Worm (Caenorhabditis elegans) whole organism, late embryonic: ENCODE data around the gene B0228.9.

ENCODE experiments used
- K09A11.1 ChIP-seq: sonication (generic microtip); optimal IDR thresholded peaks from 2 replicates; lab custom pipeline; 2017; ENCODE audit warnings: antibody characterized with exemption, mild to moderate bottlenecking, missing genetic modification characterization, missing compliant biosample characterization; ENCODE audit not compliant: insufficient read depth
- T23F11.4 ChIP-seq: fragments of 200-800 bp; sonication (Bioruptor generic); optimal IDR thresholded peaks from 2 replicates; lab custom pipeline; 2018; ENCODE audit warnings: mild to moderate bottlenecking, missing genetic modification characterization, missing compliant biosample characterization
- Y22D7AL.16 ChIP-seq: sonication (generic microtip); optimal IDR thresholded peaks from 2 replicates; lab custom pipeline; 2016; ENCODE audit warnings: missing genetic modification characterization, missing compliant biosample characterization
- ama-1 ChIP-seq: fragments of 150-350 bp; optimal IDR thresholded peaks from 2 replicates; lab custom pipeline; 2014
- ceh-14 ChIP-seq: sonication (generic microtip); optimal IDR thresholded peaks from 2 replicates; lab custom pipeline; 2016; ENCODE audit warnings: missing genotype, missing genetic modification characterization, missing compliant biosample characterization
- ceh-18 ChIP-seq: sonication (generic microtip); optimal IDR thresholded peaks from 2 replicates; lab custom pipeline; 2016; ENCODE audit warnings: missing genetic modification characterization, missing compliant biosample characterization
- ceh-19 ChIP-seq: fragments of 200-800 bp; sonication (Bioruptor generic); optimal IDR thresholded peaks from 2 replicates; lab custom pipeline; 2018; ENCODE audit warnings: mild to moderate bottlenecking, missing genetic modification characterization, missing compliant biosample characterization
- ceh-2 ChIP-seq: sonication (generic microtip); optimal IDR thresholded peaks from 2 replicates; lab custom pipeline; 2016; ENCODE audit warnings: missing genotype, missing genetic modification characterization, missing compliant biosample characterization
- ceh-22 ChIP-seq: sonication (generic microtip); optimal IDR thresholded peaks from 2 replicates; lab custom pipeline; 2017; ENCODE audit warnings: missing biosample characterization, missing genetic modification characterization
- ceh-24 ChIP-seq: sonication (generic microtip); optimal IDR thresholded peaks from 2 replicates; lab custom pipeline; 2016; ENCODE audit warnings: mild to moderate bottlenecking, missing genetic modification characterization, missing compliant biosample characterization
- ceh-31 ChIP-seq: sonication (generic microtip); optimal IDR thresholded peaks from 2 replicates; lab custom pipeline; 2016; ENCODE audit warnings: missing genetic modification characterization, missing compliant biosample characterization
- ceh-34 ChIP-seq: sonication (generic microtip); optimal IDR thresholded peaks from 2 replicates; lab custom pipeline; 2016; ENCODE audit warnings: mild to moderate bottlenecking, missing genetic modification characterization, missing compliant biosample characterization
- ceh-45 ChIP-seq: fragments of 200-800 bp; sonication (Bioruptor generic); IDR thresholded peaks from 2 replicates; pipeline ENCODE4 v1.3.6; 2022; ENCODE audit warnings: missing genetic modification reagents, missing genetic modification characterization, missing compliant biosample characterization
- ceh-48 ChIP-seq: sonication (generic microtip); optimal IDR thresholded peaks from 2 replicates; lab custom pipeline; 2016; ENCODE audit warnings: missing genetic modification characterization, inconsistent platforms, missing compliant biosample characterization
- ceh-6 ChIP-seq: fragments of 200-800 bp; sonication (Bioruptor generic); optimal IDR thresholded peaks from 2 replicates; lab custom pipeline; 2018; ENCODE audit warnings: mild to moderate bottlenecking, missing genetic modification characterization, missing compliant biosample characterization
- che-1 ChIP-seq: sonication (generic microtip); optimal IDR thresholded peaks from 2 replicates; lab custom pipeline; 2016; ENCODE audit warnings: mild to moderate bottlenecking, missing genetic modification characterization, missing compliant biosample characterization
- elt-4 ChIP-seq: sonication (generic microtip); optimal IDR thresholded peaks from 2 replicates; lab custom pipeline; 2016; ENCODE audit warnings: missing genetic modification characterization, missing compliant biosample characterization
- ets-4 ChIP-seq: sonication (generic microtip); optimal IDR thresholded peaks from 2 replicates; lab custom pipeline; 2016; ENCODE audit warnings: missing genetic modification characterization, missing compliant biosample characterization
- eyg-1 ChIP-seq: sonication (generic microtip); optimal IDR thresholded peaks from 2 replicates; lab custom pipeline; 2016; ENCODE audit warnings: missing genotype, missing genetic modification characterization, missing compliant biosample characterization
- fax-1 ChIP-seq: sonication (generic microtip); optimal IDR thresholded peaks from 2 replicates; lab custom pipeline; 2016; ENCODE audit warnings: missing genotype, missing genetic modification characterization, missing compliant biosample characterization
- fkh-10 ChIP-seq: fragments of 150-350 bp; optimal IDR thresholded peaks from 2 replicates; lab custom pipeline; 2014; ENCODE audit warnings: missing biosample characterization, missing genetic modification reagents, missing genetic modification characterization
- fkh-6 ChIP-seq: sonication (generic microtip); optimal IDR thresholded peaks from 2 replicates; lab custom pipeline; 2016; ENCODE audit warnings: missing genetic modification characterization, missing compliant biosample characterization
- gmeb-2 ChIP-seq: sonication (generic microtip); optimal IDR thresholded peaks from 2 replicates; lab custom pipeline; 2016; ENCODE audit warnings: missing genetic modification characterization, inconsistent platforms, missing compliant biosample characterization
- hlh-15 ChIP-seq: sonication (generic microtip); optimal IDR thresholded peaks from 2 replicates; lab custom pipeline; 2016; ENCODE audit warnings: missing genetic modification characterization, missing compliant biosample characterization
- hlh-30 ChIP-seq: sonication (generic microtip); optimal IDR thresholded peaks from 2 replicates; lab custom pipeline; 2017; ENCODE audit warnings: antibody characterized with exemption, missing genetic modification characterization, missing compliant biosample characterization; ENCODE audit not compliant: insufficient read depth
- hlh-6 ChIP-seq: sonication (generic microtip); optimal IDR thresholded peaks from 2 replicates; lab custom pipeline; 2016; ENCODE audit warnings: missing genotype, missing genetic modification characterization, missing compliant biosample characterization
- lin-11 ChIP-seq: fragments of 200-800 bp; sonication (Bioruptor generic); optimal IDR thresholded peaks from 2 replicates; lab custom pipeline; 2018; ENCODE audit warnings: mild to moderate bottlenecking, missing genetic modification characterization, missing compliant biosample characterization
- madf-2 ChIP-seq: sonication (generic microtip); optimal IDR thresholded peaks from 2 replicates; lab custom pipeline; 2017; ENCODE audit warnings: missing genetic modification characterization, missing compliant biosample characterization
- nhr-11 ChIP-seq: fragments of 150-350 bp; optimal IDR thresholded peaks from 2 replicates; lab custom pipeline; 2014; ENCODE audit warnings: missing biosample characterization, missing genetic modification characterization
- npax-4 ChIP-seq: sonication (generic microtip); optimal IDR thresholded peaks from 2 replicates; lab custom pipeline; 2016; ENCODE audit warnings: missing genetic modification characterization, missing compliant biosample characterization
- odd-2 ChIP-seq: sonication (generic microtip); optimal IDR thresholded peaks from 2 replicates; lab custom pipeline; 2017; ENCODE audit warnings: antibody characterized with exemption, mild to moderate bottlenecking, missing genetic modification characterization, missing compliant biosample characterization
- pat-9 ChIP-seq: fragments of 200-800 bp; sonication (Bioruptor generic); optimal IDR thresholded peaks from 2 replicates; lab custom pipeline; 2018; ENCODE audit warnings: mild to moderate bottlenecking, missing genetic modification characterization, moderate library complexity, missing compliant biosample characterization
- pha-2 ChIP-seq: sonication (generic microtip); optimal IDR thresholded peaks from 2 replicates; lab custom pipeline; 2017; ENCODE audit warnings: mild to moderate bottlenecking, missing genetic modification characterization, missing compliant biosample characterization
- pqm-1 ChIP-seq: sonication (generic microtip); optimal IDR thresholded peaks from 2 replicates; lab custom pipeline; 2016; ENCODE audit warnings: missing genetic modification characterization, missing compliant biosample characterization
- rnt-1 ChIP-seq: sonication (generic microtip); optimal IDR thresholded peaks from 2 replicates; lab custom pipeline; 2016; ENCODE audit warnings: missing genetic modification characterization, missing compliant biosample characterization
- sox-2 ChIP-seq: fragments of 200-800 bp; sonication (Bioruptor generic); IDR thresholded peaks from 2 replicates; pipeline ENCODE4 v1.3.6; 2022; ENCODE audit warnings: missing genetic modification reagents, missing genetic modification characterization, missing compliant biosample characterization
- syd-9 ChIP-seq: sonication (generic microtip); optimal IDR thresholded peaks from 2 replicates; lab custom pipeline; 2016; ENCODE audit warnings: mild to moderate bottlenecking, missing genetic modification characterization, moderate library complexity, missing compliant biosample characterization
- tbx-2 ChIP-seq: sonication (generic microtip); optimal IDR thresholded peaks from 2 replicates; lab custom pipeline; 2016; ENCODE audit warnings: missing genetic modification characterization, missing compliant biosample characterization
- tbx-7 ChIP-seq: sonication (generic microtip); optimal IDR thresholded peaks from 2 replicates; lab custom pipeline; 2016; ENCODE audit warnings: missing genotype, missing genetic modification characterization, missing compliant biosample characterization
- ttx-3 ChIP-seq: sonication (generic microtip); optimal IDR thresholded peaks from 2 replicates; lab custom pipeline; 2016; ENCODE audit warnings: missing genetic modification reagents, missing genetic modification characterization, missing compliant biosample characterization
- unc-3 ChIP-seq, 2 experiments: fragments of 200-800 bp in 1 of 2; sonication (Bioruptor generic) in 1 of 2; sonication (generic microtip) in 1 of 2; conservative IDR thresholded peaks in 1 of 2; optimal IDR thresholded peaks in 1 of 2; 2 replicates each; pipeline versions ENCODE4 v1.3.6 to Lab custom; 2016 to 2022; ENCODE audit warnings: missing compliant biosample characterization in 2 of 2, missing genetic modification characterization in 2 of 2, missing genetic modification reagents in 1 of 2
- unc-42 ChIP-seq: sonication (generic microtip); optimal IDR thresholded peaks from 2 replicates; lab custom pipeline; 2016; ENCODE audit warnings: missing genotype, missing genetic modification characterization, missing compliant biosample characterization
- unc-55 ChIP-seq: sonication (generic microtip); optimal IDR thresholded peaks from 2 replicates; lab custom pipeline; 2017; ENCODE audit warnings: missing biosample characterization, missing genetic modification reagents, missing genetic modification characterization
- unc-86 ChIP-seq: sonication (generic microtip); optimal IDR thresholded peaks from 2 replicates; lab custom pipeline; 2016; ENCODE audit warnings: missing genetic modification characterization, missing compliant biosample characterization

The B0228.9 gene

DNA sequence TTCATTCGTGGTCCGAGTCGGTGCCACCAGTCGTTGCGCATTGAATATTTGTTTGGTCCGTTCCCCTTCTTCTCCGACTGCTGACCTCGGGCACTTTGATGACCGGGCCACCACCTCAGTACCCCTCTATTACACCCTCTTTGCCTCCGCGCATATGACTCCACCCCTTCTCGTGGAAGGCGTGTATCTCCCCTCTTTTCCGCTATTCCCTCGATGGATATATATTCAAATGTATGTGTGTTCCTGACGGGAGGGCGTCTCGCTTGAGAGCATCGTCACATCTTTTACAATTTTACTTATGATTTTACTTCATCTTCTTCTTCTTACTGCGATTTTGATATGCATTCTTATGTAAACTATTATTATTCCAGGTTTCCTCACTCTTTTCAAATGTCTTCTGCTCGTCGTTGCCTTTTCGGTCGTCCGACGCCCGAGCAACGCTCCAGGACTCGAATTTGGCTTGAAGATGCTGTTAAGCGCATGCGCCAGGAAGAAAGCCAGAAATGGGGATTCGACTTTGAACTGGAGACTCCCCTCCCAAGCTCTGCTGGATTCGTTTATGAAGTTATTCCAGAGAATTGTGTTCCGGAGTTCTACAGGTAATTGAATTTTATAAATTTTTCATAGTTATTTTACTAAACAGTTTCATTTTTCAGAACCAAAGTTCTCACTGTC, 47.5 kb upstream of the B0228.9 start, which contains the start of gene cki-1 (continued):
- peak; percentile 74 for TF ChIP-seq hlh-30
- peak; percentile 63 for TF ChIP-seq hlh-6
- TF ChIP-seq K09A11.1 (tag; lab: Kevin White, UChicago): no peak
- no peak for TF ChIP-seq ets-4 (tag; lab: Kevin White, UChicago)
- TF ChIP-seq che-1 (tag; lab: Kevin White, UChicago): no peak
- TF ChIP-seq ama-1: peak; percentile 61
- TF ChIP-seq sox-2 (GFP tag; lab: Robert Waterston, UW): no peak
- TF ChIP-seq ceh-34: peak; percentile 95
- no peak for TF ChIP-seq ceh-18 (tag; lab: Kevin White, UChicago)
- TF ChIP-seq unc-86 (tag; lab: Kevin White, UChicago): no peak
- no peak for TF ChIP-seq nhr-11 (tag; lab: Kevin White, UChicago)
- no peak for TF ChIP-seq npax-4 (tag; lab: Kevin White, UChicago)
- TF ChIP-seq eyg-1 (tag; lab: Kevin White, UChicago): no peak
- TF ChIP-seq tbx-7 (tag; lab: Kevin White, UChicago): no peak
- TF ChIP-seq unc-3 (GFP tag; conservative IDR thresholded peaks at IDR 0.05; lab: Robert Waterston, UW): no peak
- TF ChIP-seq unc-3 (tag; optimal IDR thresholded peaks at IDR 0.05; lab: Kevin White, UChicago): no peak
- TF ChIP-seq Y22D7AL.16 (tag; lab: Kevin White, UChicago): no peak
- TF ChIP-seq pha-2 (tag; lab: Kevin White, UChicago): no peak
- no peak for TF ChIP-seq gmeb-2 (tag; lab: Kevin White, UChicago)
- peak; percentile 80 for TF ChIP-seq ceh-19 (GFP tag; lab: Kevin White, UChicago)
- no peak for TF ChIP-seq hlh-15
- TF ChIP-seq fkh-10 (GFP tag; lab: Kevin White, UChicago): no peak
- TF ChIP-seq ceh-2: peak; percentile 55
- TF ChIP-seq ceh-31 (tag; lab: Kevin White, UChicago): peak; percentile 48
- no peak for TF ChIP-seq pat-9
- no peak for TF ChIP-seq unc-55 (GFP tag; lab: Kevin White, UChicago)
- TF ChIP-seq fax-1 (tag; lab: Kevin White, UChicago): no peak
- no peak for TF ChIP-seq ceh-22 (tag; lab: Kevin White, UChicago)
- TF ChIP-seq tbx-2 (tag; lab: Kevin White, UChicago): peak; percentile 36
- no peak for TF ChIP-seq rnt-1 (tag; lab: Kevin White, UChicago)
- no peak for TF ChIP-seq ceh-48 (tag; lab: Kevin White, UChicago)
- TF ChIP-seq ttx-3 (tag; lab: Kevin White, UChicago): no peak
- no peak for TF ChIP-seq fkh-6
- no peak for TF ChIP-seq elt-4 (tag; lab: Kevin White, UChicago)
- peak; percentile 7 for TF ChIP-seq ceh-6 (GFP tag; lab: Kevin White, UChicago)
- TF ChIP-seq odd-2 (tag; lab: Kevin White, UChicago): no peak
- no peak for TF ChIP-seq ceh-45
- no peak for TF ChIP-seq lin-11 (tag; lab: Kevin White, UChicago)
- TF ChIP-seq T23F11.4: no peak
- TF ChIP-seq ceh-14 (tag; lab: Kevin White, UChicago): no peak
- TF ChIP-seq syd-9 (tag; lab: Kevin White, UChicago): peak; percentile 52
- no peak for TF ChIP-seq madf-2 (tag; lab: Kevin White, UChicago)
- TF ChIP-seq unc-42: no peak
- no peak for TF ChIP-seq ceh-24 (tag; lab: Kevin White, UChicago)
- TF ChIP-seq pqm-1 (tag; lab: Kevin White, UChicago): no peak
